Worm (Caenorhabditis elegans): Measurements from ENCODE around the gene T20D4.12.

DNA sequence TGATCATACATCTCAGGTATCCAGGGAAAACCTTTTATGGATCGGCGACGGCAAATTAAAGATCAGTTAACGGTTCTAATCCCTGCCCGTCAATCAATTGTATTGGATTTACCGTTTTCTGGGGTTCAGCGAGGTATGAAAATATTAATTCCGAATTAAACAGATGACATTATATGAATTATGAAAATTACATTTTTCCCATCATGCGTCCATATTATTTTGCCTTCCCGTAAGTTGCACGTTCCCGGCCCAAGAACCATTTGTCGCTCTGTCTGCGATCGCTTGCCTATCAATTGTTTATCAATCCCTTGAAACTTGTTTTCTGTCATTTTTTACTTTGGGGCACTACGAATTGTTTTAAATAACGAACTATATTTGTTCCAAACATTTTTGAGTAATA, 35.2 kb upstream of the T20D4.12 start:
- TF ChIP-seq nfya-1 (tag; optimal IDR thresholded peaks at IDR 0.05): no peak
- TF ChIP-seq nhr-11 (tag; optimal IDR thresholded peaks at IDR 0.05): no peak
- TF ChIP-seq fkh-10 (GFP tag; optimal IDR thresholded peaks at IDR 0.05): no peak
- TF ChIP-seq ahr-1 (tag; optimal IDR thresholded peaks at IDR 0.05): no peak
